Worm (Caenorhabditis elegans) whole organism, midembryonic: ENCODE measurements around the gene C49F8.1.

ENCODE experiments used
- med-1 ChIP-seq: sonication (generic microtip); optimal IDR thresholded peaks from 2 replicates; lab custom pipeline; 2017; ENCODE audit warnings: missing genetic modification characterization, mild to moderate bottlenecking, missing compliant biosample characterization, antibody characterized with exemption, missing genetic modification reagents; ENCODE audit not compliant: insufficient read depth
- tab-1 ChIP-seq: fragments of 200-800 bp; sonication (Bioruptor generic); IDR thresholded peaks from 2 replicates; pipeline ENCODE4 v1.3.6; 2022; ENCODE audit warnings: missing genetic modification characterization, missing compliant biosample characterization

DNA sequence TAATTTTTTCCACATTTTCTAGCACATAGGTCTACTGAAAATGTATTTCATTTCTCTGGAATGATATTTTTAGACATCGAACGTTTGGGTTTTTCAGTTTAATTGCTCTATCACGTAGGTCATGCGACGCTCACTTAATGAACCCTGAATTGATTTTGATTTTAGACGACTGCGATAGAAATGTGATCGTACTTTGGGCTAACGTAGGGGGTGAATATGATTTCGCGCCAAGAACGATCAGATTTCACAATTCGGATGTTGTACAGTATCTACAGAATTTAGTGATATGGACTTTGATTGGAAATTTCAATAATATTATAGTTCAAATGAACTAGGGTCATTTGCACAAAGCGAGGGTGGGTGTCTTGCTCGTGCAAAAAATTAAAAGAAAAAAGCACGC, 12.6 kb downstream of the C49F8.1 start:
- TF ChIP-seq tab-1 (GFP tag; lab: Robert Waterston, UW) = no peak
- no peak for TF ChIP-seq med-1 (GFP tag; lab: Kevin White, UChicago)
